Worm (Caenorhabditis elegans) whole organism, early embryonic: ENCODE data around the gene B0524.5.

ENCODE experiments used
- B0310.2 ChIP-seq: sonication (generic microtip); optimal IDR thresholded peaks from 2 replicates; lab custom pipeline; 2016; ENCODE audit warnings: mild to moderate bottlenecking, missing genetic modification characterization, missing compliant biosample characterization
- F13C5.2 ChIP-seq: sonication (generic microtip); optimal IDR thresholded peaks from 2 replicates; lab custom pipeline; 2017; ENCODE audit warnings: mild to moderate bottlenecking, missing genetic modification characterization, inconsistent platforms, missing compliant biosample characterization
- aly-1 ChIP-seq: sonication (generic microtip); optimal IDR thresholded peaks from 2 replicates; lab custom pipeline; 2016; ENCODE audit warnings: missing genetic modification characterization, missing compliant biosample characterization
- ama-1 ChIP-seq: fragments of 150-350 bp; optimal IDR thresholded peaks from 2 replicates; lab custom pipeline; 2014
- ceh-13 ChIP-seq: fragments of 200-800 bp; sonication (Bioruptor generic); optimal IDR thresholded peaks from 2 replicates; lab custom pipeline; 2018; ENCODE audit warnings: mild to moderate bottlenecking, missing genetic modification characterization, missing compliant biosample characterization
- ets-7 ChIP-seq: sonication (generic microtip); optimal IDR thresholded peaks from 2 replicates; lab custom pipeline; 2016; ENCODE audit warnings: missing genotype, missing genetic modification characterization, missing compliant biosample characterization
- flt-1 ChIP-seq: fragments of 200-800 bp; sonication (Bioruptor generic); IDR thresholded peaks from 2 replicates; pipeline ENCODE4 v1.3.6; 2022; ENCODE audit warnings: missing genetic modification characterization, missing compliant biosample characterization
- hmg-4 ChIP-seq: fragments of 200-800 bp; sonication (Bioruptor generic); optimal IDR thresholded peaks from 2 replicates; lab custom pipeline; 2018; ENCODE audit warnings: mild to moderate bottlenecking, missing genetic modification characterization, missing compliant biosample characterization
- tbx-11 ChIP-seq: fragments of 200-800 bp; sonication (Bioruptor generic); IDR thresholded peaks from 2 replicates; pipeline ENCODE4 v1.3.6; 2022; ENCODE audit warnings: missing genetic modification characterization, missing compliant biosample characterization
- tbx-37 ChIP-seq: fragments of 200-800 bp; sonication (Bioruptor generic); conservative IDR thresholded peaks from 2 replicates; pipeline ENCODE4 v1.3.6; 2022; ENCODE audit warnings: missing genetic modification reagents, missing genetic modification characterization, missing compliant biosample characterization

DNA sequence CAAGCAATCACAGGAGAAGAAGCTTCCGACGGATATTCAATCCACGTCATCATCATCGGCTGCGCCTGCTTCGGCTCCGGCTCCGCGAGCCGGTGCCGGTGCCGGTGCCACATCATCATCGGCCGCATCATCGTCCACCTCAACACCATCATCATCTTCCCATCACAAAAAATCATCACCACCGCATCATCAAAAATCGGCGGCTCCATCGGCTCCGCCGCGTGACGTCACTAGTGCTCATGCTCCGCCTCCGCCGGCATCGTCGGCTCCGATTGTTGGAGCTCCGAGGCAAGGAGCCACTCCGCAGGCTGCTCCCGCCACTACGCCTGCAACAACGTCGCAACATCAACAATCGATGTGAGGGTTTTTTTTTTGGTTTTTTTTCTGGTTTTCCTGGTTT, 38.3 kb upstream of the B0524.5 start:
- TF ChIP-seq ama-1 (lab: Kevin White, UChicago): no peak
- TF ChIP-seq B0310.2: no peak
- TF ChIP-seq flt-1: no peak
- no peak for TF ChIP-seq tbx-37 (GFP tag; lab: Robert Waterston, UW)
- TF ChIP-seq ceh-13 (GFP tag; lab: Kevin White, UChicago): no peak
- TF ChIP-seq F13C5.2 (tag; lab: Kevin White, UChicago): no peak
- no peak for TF ChIP-seq aly-1
- no peak for TF ChIP-seq ets-7
- TF ChIP-seq hmg-4 (GFP tag; lab: Kevin White, UChicago): no peak
- TF ChIP-seq tbx-11 (GFP tag; lab: Robert Waterston, UW): no peak
